Worm (Caenorhabditis elegans) whole organism, mixed stage, embryonic: ENCODE data around the gene C06E7.88.

Experiments used
- M03D4.4 ChIP-seq: sonication (generic microtip); optimal IDR thresholded peaks from 2 replicates; lab custom pipeline; 2017; ENCODE audit warnings: mild to moderate bottlenecking, missing genetic modification characterization, missing compliant biosample characterization
- elt-3 ChIP-seq: fragments of 150-350 bp; optimal IDR thresholded peaks from 2 replicates; lab custom pipeline; 2014; ENCODE audit warnings: missing biosample characterization, missing genetic modification characterization
- lin-13 ChIP-seq: fragments of 150-350 bp; optimal IDR thresholded peaks from 2 replicates; lab custom pipeline; 2014; ENCODE audit warnings: missing biosample characterization, missing genetic modification characterization
- lsy-2 ChIP-seq: fragments of 150-350 bp; optimal IDR thresholded peaks from 2 replicates; lab custom pipeline; 2014; ENCODE audit warnings: missing biosample characterization, missing genetic modification characterization
- mep-1 ChIP-seq: fragments of 150-350 bp; optimal IDR thresholded peaks from 2 replicates; lab custom pipeline; 2017; ENCODE audit warnings: missing biosample characterization, missing genetic modification reagents, missing genetic modification characterization, inconsistent platforms
- pha-4 ChIP-seq: fragments of 150-350 bp; optimal IDR thresholded peaks from 2 replicates; lab custom pipeline; 2018; ENCODE audit warnings: missing biosample characterization, missing genetic modification reagents, missing genetic modification characterization
- snpc-4 ChIP-seq: fragments of 150-350 bp; optimal IDR thresholded peaks from 2 replicates; lab custom pipeline; 2014; ENCODE audit warnings: missing biosample characterization, missing genetic modification characterization
- sptf-1 ChIP-seq: sonication (generic microtip); optimal IDR thresholded peaks from 2 replicates; lab custom pipeline; 2017; ENCODE audit warnings: mild to moderate bottlenecking, missing genetic modification characterization, moderate library complexity, missing compliant biosample characterization
- unc-39 ChIP-seq: fragments of 150-350 bp; optimal IDR thresholded peaks from 2 replicates; lab custom pipeline; 2014; ENCODE audit warnings: missing biosample characterization, missing genetic modification characterization
- unc-62 ChIP-seq: fragments of 150-350 bp; optimal IDR thresholded peaks from 2 replicates; lab custom pipeline; 2014; ENCODE audit warnings: missing biosample characterization, missing genetic modification reagents, missing genetic modification characterization
- ztf-11 ChIP-seq: fragments of 150-350 bp; optimal IDR thresholded peaks from 2 replicates; lab custom pipeline; 2014; ENCODE audit warnings: missing biosample characterization, missing genetic modification characterization

DNA sequence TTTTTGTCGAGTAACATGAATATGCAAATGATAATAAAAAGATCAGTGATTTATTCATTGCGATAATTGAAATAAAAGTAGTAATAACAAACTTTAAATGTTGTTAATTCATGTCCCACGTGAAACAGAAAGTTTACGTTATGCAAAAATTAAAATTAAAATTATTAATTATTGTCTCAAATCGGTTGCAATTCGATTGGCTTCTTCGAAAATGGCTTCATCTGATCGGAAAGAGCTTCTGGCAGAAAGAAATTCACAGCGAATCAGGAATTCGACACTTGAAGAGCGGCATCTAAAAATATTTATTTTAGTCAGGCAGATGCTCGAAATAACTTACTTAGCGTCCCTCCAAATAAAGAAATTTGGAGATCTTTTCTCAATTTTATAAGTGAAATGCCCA lies 1.3 kb downstream of the C06E7.88 start, which contains the start of gene spe-27:
- TF ChIP-seq mep-1 = no peak
- no peak for TF ChIP-seq snpc-4 (tag; lab: Kevin White, UChicago)
- TF ChIP-seq lin-13 = no peak
- no peak for TF ChIP-seq unc-39 (tag; lab: Kevin White, UChicago)
- TF ChIP-seq M03D4.4 = no peak
- no peak for TF ChIP-seq ztf-11 (tag; lab: Kevin White, UChicago)
- no peak for TF ChIP-seq sptf-1
- no peak for TF ChIP-seq pha-4 (tag; lab: Kevin White, UChicago)
- TF ChIP-seq elt-3 (tag; lab: Kevin White, UChicago) = no peak
- no peak for TF ChIP-seq unc-62 (GFP tag; lab: Kevin White, UChicago)
- no peak for TF ChIP-seq lsy-2 (tag; lab: Kevin White, UChicago)
